Worm (Caenorhabditis elegans): ENCODE data around the gene obr-3.

Gene obr-3

ce11 chrX:13772734-13773133 lies 36.9 kb downstream of the obr-3 start:
- TF ChIP-seq lir-1 (GFP tag; conservative IDR thresholded peaks at IDR 0.05) = no peak
- peak; percentile 26 for TF ChIP-seq lin-40 (tag; optimal IDR thresholded peaks at IDR 0.05)
- no peak for TF ChIP-seq nhr-90 (tag; optimal IDR thresholded peaks at IDR 0.05)
- TF ChIP-seq hrde-1 (tag; optimal IDR thresholded peaks at IDR 0.05; ENCODE audit: borderline replicate concordance) = no peak
- TF ChIP-seq F23B12.7 (tag; optimal IDR thresholded peaks at IDR 0.05; ENCODE audit: insufficient read depth) = no peak
- no peak for TF ChIP-seq D2030.7 (GFP tag; IDR thresholded peaks at IDR 0.05)
- TF ChIP-seq mes-4 (tag; optimal IDR thresholded peaks at IDR 0.05) = no peak
- TF ChIP-seq sdz-38 (tag; optimal IDR thresholded peaks at IDR 0.05) = no peak
- TF ChIP-seq attf-3 (GFP tag; conservative IDR thresholded peaks at IDR 0.05) = no peak
- TF ChIP-seq dpff-1 (tag; optimal IDR thresholded peaks at IDR 0.05) = no peak
- no peak for TF ChIP-seq him-1 (tag; optimal IDR thresholded peaks at IDR 0.05)
- no peak for TF ChIP-seq K12H6.12 (tag; optimal IDR thresholded peaks at IDR 0.05)
- TF ChIP-seq snpc-1.3 (tag; optimal IDR thresholded peaks at IDR 0.05; ENCODE audit: insufficient read depth) = no peak
- no peak for TF ChIP-seq xnd-1 (tag; optimal IDR thresholded peaks at IDR 0.05)
- no peak for TF ChIP-seq Y56A3A.18 (GFP tag; IDR thresholded peaks at IDR 0.05)
- peak; percentile 87 for TF ChIP-seq nhr-80 (tag; optimal IDR thresholded peaks at IDR 0.05)
- TF ChIP-seq akir-1 (GFP tag; optimal IDR thresholded peaks at IDR 0.05) = no peak
- TF ChIP-seq repo-1 (tag; optimal IDR thresholded peaks at IDR 0.05) = no peak
- TF ChIP-seq somi-1 (GFP tag; optimal IDR thresholded peaks at IDR 0.05) = no peak
- no peak for TF ChIP-seq unc-130 (GFP tag; optimal IDR thresholded peaks at IDR 0.05)
- no peak for TF ChIP-seq cebp-1 (GFP tag; IDR thresholded peaks at IDR 0.05)
- TF ChIP-seq cebp-1 (tag; optimal IDR thresholded peaks at IDR 0.05) = no peak
- peak; percentile 25 for TF ChIP-seq atf-7 (tag; optimal IDR thresholded peaks at IDR 0.05)
- TF ChIP-seq lag-1 (GFP tag; IDR thresholded peaks at IDR 0.05) = no peak
- no peak for TF ChIP-seq efl-1 (GFP tag; optimal IDR thresholded peaks at IDR 0.05)

- TF ChIP-seq lin-40 (tag; optimal IDR thresholded peaks at IDR 0.05) = peak; percentile 5
- TF ChIP-seq lsy-27 (tag; optimal IDR thresholded peaks at IDR 0.05; ENCODE audit: borderline replicate concordance, insufficient read depth) = no peak
These were observed 39.1 kb downstream of the obr-3 start, which contains the start of gene nkb-3 for ce11 chrX:13770508-13770978. TSS of gene nkb-3 (minus strand) at chrX:13770558.

ce11 chrX:13768562-13768961 lies 41.1 kb downstream of the obr-3 start:
- TF ChIP-seq ceh-58 (GFP tag; IDR thresholded peaks at IDR 0.05) = no peak
- TF ChIP-seq lin-54 (GFP tag; optimal IDR thresholded peaks at IDR 0.05) = no peak
- no peak for TF ChIP-seq rcor-1 (GFP tag; IDR thresholded peaks at IDR 0.05)
- TF ChIP-seq chd-7 (tag; optimal IDR thresholded peaks at IDR 0.05) = peak; percentile 7
- no peak for TF ChIP-seq hrde-1 (tag; optimal IDR thresholded peaks at IDR 0.05; ENCODE audit: borderline replicate concordance)
- peak; percentile 58 for TF ChIP-seq atf-7 (tag; optimal IDR thresholded peaks at IDR 0.05)
- 0 out of 2 replicates have a peak, but pooled peaks have one; percentile 34 for TF ChIP-seq nfyb-1 (GFP tag; IDR thresholded peaks at IDR 0.05)
- TF ChIP-seq ztf-25 (GFP tag; IDR thresholded peaks at IDR 0.05) = no peak
- TF ChIP-seq K12H6.12 (tag; optimal IDR thresholded peaks at IDR 0.05) = peak; percentile 63
- no peak for TF ChIP-seq mel-28 (tag; optimal IDR thresholded peaks at IDR 0.05; ENCODE audit: borderline replicate concordance)
- TF ChIP-seq cebp-1 (GFP tag; IDR thresholded peaks at IDR 0.05) = no peak
- peak; percentile 18 for TF ChIP-seq cebp-1 (tag; optimal IDR thresholded peaks at IDR 0.05)
- no peak for TF ChIP-seq mxl-1 (tag; optimal IDR thresholded peaks at IDR 0.05)
- TF ChIP-seq lin-35 (GFP tag; optimal IDR thresholded peaks at IDR 0.05) = peak in 1 of 3 experiments; percentile 56
- TF ChIP-seq him-1 (tag; optimal IDR thresholded peaks at IDR 0.05) = no peak
- TF ChIP-seq ccch-3 (GFP tag; optimal IDR thresholded peaks at IDR 0.05) = no peak
- TF ChIP-seq fkh-3 (tag; optimal IDR thresholded peaks at IDR 0.05) = no peak
- no peak for TF ChIP-seq D2030.7 (GFP tag; IDR thresholded peaks at IDR 0.05)
- TF ChIP-seq sptf-2 (GFP tag; optimal IDR thresholded peaks at IDR 0.05) = no peak
- no peak for TF ChIP-seq Y56A3A.18 (GFP tag; IDR thresholded peaks at IDR 0.05)
- peak; percentile 21 for TF ChIP-seq somi-1 (GFP tag; optimal IDR thresholded peaks at IDR 0.05)
- TF ChIP-seq lin-40 (tag; optimal IDR thresholded peaks at IDR 0.05) = peak; percentile 40
- TF ChIP-seq snpc-4 (GFP tag; optimal IDR thresholded peaks at IDR 0.05) = no peak
- no peak for TF ChIP-seq snpc-4 (tag; optimal IDR thresholded peaks at IDR 0.05)
- no peak for TF ChIP-seq attf-5 (GFP tag; optimal IDR thresholded peaks at IDR 0.05)
- no peak for TF ChIP-seq ceh-79 (tag; optimal IDR thresholded peaks at IDR 0.05)
- no peak for TF ChIP-seq pbrm-1 (GFP tag; IDR thresholded peaks at IDR 0.05)
- no peak for TF ChIP-seq ZK185.1 (tag; optimal IDR thresholded peaks at IDR 0.05; ENCODE audit: poor library complexity, severe bottlenecking)
- no peak for TF ChIP-seq B0336.3 (GFP tag; IDR thresholded peaks at IDR 0.05)
